Fruit fly (Drosophila melanogaster) whole organism, pupa: ENCODE data around the gene mTerf5.

Experiments
- CG10348 ChIP-seq: fragments of 200-800 bp; sonication (Bioruptor generic); IDR thresholded peaks from 2 replicates; pipeline ENCODE4 v1.3.6; 2022; ENCODE audit warnings: missing biosample characterization, missing genetic modification characterization
- CG12605 ChIP-seq: fragments of 200-800 bp; sonication (Bioruptor generic); IDR thresholded peaks from 2 replicates; pipeline ENCODE4 v1.3.6; 2022; ENCODE audit warnings: missing biosample characterization, missing genetic modification characterization
- CG14655 ChIP-seq: fragments of 200-800 bp; sonication (Bioruptor generic); optimal IDR thresholded peaks from 3 replicates; lab custom pipeline; 2017; ENCODE audit warnings: mild to moderate bottlenecking, missing biosample characterization, missing genetic modification reagents, missing genetic modification characterization
- CG15710 ChIP-seq: fragments of 200-800 bp; sonication (Bioruptor generic); optimal IDR thresholded peaks from 2 replicates; lab custom pipeline; 2018; ENCODE audit warnings: missing biosample characterization, mild to moderate bottlenecking, missing genetic modification characterization, moderate library complexity
- CG32121 ChIP-seq: fragments of 200-800 bp; sonication (Bioruptor generic); IDR thresholded peaks from 2 replicates; pipeline ENCODE4 v1.3.6; 2022; ENCODE audit warnings: missing biosample characterization, missing genetic modification characterization
- CG34367 ChIP-seq: fragments of 200-800 bp; sonication (Bioruptor generic); optimal IDR thresholded peaks from 2 replicates; lab custom pipeline; 2018; ENCODE audit warnings: missing biosample characterization, mild to moderate bottlenecking, missing genetic modification characterization
- CG4496 ChIP-seq: fragments of 200-800 bp; sonication (Bioruptor generic); IDR thresholded peaks from 3 replicates; pipeline ENCODE4 v1.3.6; 2022; ENCODE audit warnings: missing biosample characterization, missing genetic modification characterization
- CG8159 ChIP-seq: fragments of 200-800 bp; sonication (Bioruptor generic); optimal IDR thresholded peaks from 3 replicates; lab custom pipeline; 2018; ENCODE audit warnings: missing biosample characterization, mild to moderate bottlenecking, missing genetic modification characterization, moderate library complexity
- CG8301 ChIP-seq: fragments of 200-800 bp; sonication (Bioruptor generic); optimal IDR thresholded peaks from 2 replicates; lab custom pipeline; 2018; ENCODE audit warnings: missing biosample characterization, mild to moderate bottlenecking, missing genetic modification characterization
- CG9948 ChIP-seq: fragments of 200-800 bp; sonication (Bioruptor generic); optimal IDR thresholded peaks from 2 replicates; lab custom pipeline; 2018; ENCODE audit warnings: missing biosample characterization, mild to moderate bottlenecking, missing genetic modification characterization, moderate library complexity
- Ets98B ChIP-seq: fragments of 200-800 bp; sonication (Bioruptor generic); IDR thresholded peaks from 2 replicates; pipeline ENCODE4 v1.3.6; 2022; ENCODE audit warnings: missing biosample characterization, missing genetic modification characterization
- Pif1B ChIP-seq: fragments of 200-800 bp; sonication (Bioruptor generic); optimal IDR thresholded peaks from 3 replicates; lab custom pipeline; 2016; ENCODE audit warnings: missing biosample characterization, missing genetic modification characterization
- gl ChIP-seq: fragments of 200-800 bp; sonication (Bioruptor generic); optimal IDR thresholded peaks from 2 replicates; lab custom pipeline; 2018; ENCODE audit warnings: missing biosample characterization, mild to moderate bottlenecking, missing genetic modification characterization
- rn ChIP-seq: fragments of 200-800 bp; sonication (Bioruptor generic); IDR thresholded peaks from 2 replicates; pipeline ENCODE4 v1.3.6; 2022; ENCODE audit warnings: missing biosample characterization, missing genetic modification characterization

DNA sequence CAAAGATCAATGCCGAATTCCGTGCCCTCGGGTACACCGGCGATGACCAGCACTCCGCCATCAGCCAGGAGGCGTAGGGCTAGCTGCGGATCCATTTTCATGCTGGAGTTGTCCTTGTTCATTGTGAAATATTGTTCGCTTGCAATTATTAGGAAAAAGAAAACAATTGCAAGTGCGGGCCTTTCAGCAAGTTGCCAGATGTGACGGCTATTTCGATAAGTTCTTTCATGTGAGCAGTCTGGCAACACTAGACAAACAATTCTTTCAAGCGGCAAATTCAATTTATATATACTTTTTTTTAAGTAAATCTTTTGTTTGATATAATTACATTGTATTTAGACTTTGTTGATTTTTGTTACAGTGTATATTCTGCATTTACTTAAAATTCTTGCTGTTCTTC lies 29.1 kb upstream of the mTerf5 start, which contains the start of gene CG12320:
- TF ChIP-seq Pif1B (GFP tag; lab: Kevin White, UChicago) (no peak), CG10348 (GFP tag; lab: Robert Waterston, UW) (no peak), CG12605 (GFP tag; lab: Robert Waterston, UW) (no peak), CG4496 (no peak), CG9948 (tag; lab: Kevin White, UChicago) (no peak), CG14655 (no peak), CG34367 (no peak), rn (GFP tag; lab: Robert Waterston, UW) (no peak), CG32121 (GFP tag; lab: Robert Waterston, UW) (no peak), CG15710 (tag; lab: Kevin White, UChicago) (no peak), Ets98B (no peak), gl (no peak), CG8301 (tag; lab: Kevin White, UChicago) (no peak), CG8159 (tag; lab: Kevin White, UChicago) (no peak)
